Worm (Caenorhabditis elegans): Measurements from ENCODE around the gene C29F7.1.

ce11 chrX:13462519-13462918, 52.8 kb downstream of the C29F7.1 start, which contains the start of gene F02D10.3:
- no peak for TF ChIP-seq snpc-4 (tag; optimal IDR thresholded peaks at IDR 0.05)
- TF ChIP-seq cey-2 (tag; optimal IDR thresholded peaks at IDR 0.05; ENCODE audit: borderline replicate concordance, insufficient read depth), result no peak
